Worm (Caenorhabditis elegans): ENCODE results near the gene srw-21.

ce11 chrV:15451421-15451820 lies 36.4 kb upstream of the srw-21 start, which contains the start of gene srw-33:
- TF ChIP-seq tbx-37 (GFP tag; conservative IDR thresholded peaks at IDR 0.05) (no peak), ceh-36 (tag; optimal IDR thresholded peaks at IDR 0.05) (no peak), hmg-4 (GFP tag; optimal IDR thresholded peaks at IDR 0.05) (no peak), tra-4 (tag; optimal IDR thresholded peaks at IDR 0.05) (no peak), ets-7 (tag; optimal IDR thresholded peaks at IDR 0.05) (no peak), ama-1 (optimal IDR thresholded peaks at IDR 0.05) (no peak)
